Fruit fly (Drosophila melanogaster) whole organism, embryonic: ENCODE data around the gene Pcif1.

ENCODE experiments used
- Adf1 ChIP-seq: fragments of 200-800 bp; sonication (Bioruptor generic); IDR thresholded peaks from 2 replicates; pipeline ENCODE4 v1.3.6; 2022; ENCODE audit warnings: missing biosample characterization, missing genetic modification characterization
- Atf-2 ChIP-seq: fragments of 200-800 bp; sonication (Bioruptor generic); optimal IDR thresholded peaks from 2 replicates; lab custom pipeline; 2016; ENCODE audit warnings: missing biosample characterization, missing genetic modification characterization
- Awh ChIP-seq: fragments of 200-800 bp; sonication (Bioruptor generic); IDR thresholded peaks from 2 replicates; pipeline ENCODE4, ENCODE4 v1.3.6; 2022; ENCODE audit warnings: missing biosample characterization, missing genetic modification characterization
- B-H1 ChIP-seq: fragments of 200-800 bp; sonication (Bioruptor generic); IDR thresholded peaks from 3 replicates; pipeline ENCODE4 v1.3.6; 2022; ENCODE audit warnings: missing biosample characterization, missing genetic modification characterization
- CG11723 ChIP-seq: fragments of 200-800 bp; sonication (Bioruptor generic); optimal IDR thresholded peaks from 2 replicates; lab custom pipeline; 2017; ENCODE audit warnings: missing biosample characterization, mild to moderate bottlenecking, missing genetic modification characterization
- CG12236 ChIP-seq: fragments of 200-800 bp; sonication (Bioruptor generic); optimal IDR thresholded peaks from 2 replicates; lab custom pipeline; 2016; ENCODE audit warnings: missing biosample characterization, missing genetic modification characterization
- CG1233 ChIP-seq: fragments of 200-800 bp; sonication (Bioruptor generic); optimal IDR thresholded peaks from 4 replicates; lab custom pipeline; 2018; ENCODE audit warnings: missing biosample characterization, mild to moderate bottlenecking, missing genetic modification characterization
- CG15011 ChIP-seq: fragments of 200-800 bp; sonication (Bioruptor generic); optimal IDR thresholded peaks from 3 replicates; lab custom pipeline; 2018; ENCODE audit warnings: missing biosample characterization, mild to moderate bottlenecking, missing genetic modification characterization
- CG16813 ChIP-seq: fragments of 200-800 bp; sonication (Bioruptor generic); IDR thresholded peaks from 3 replicates; pipeline ENCODE4 v1.3.6; 2022; ENCODE audit warnings: missing biosample characterization, missing genetic modification characterization; ENCODE audit not compliant: partially characterized antibody
- CG17612 ChIP-seq: fragments of 200-800 bp; sonication (Bioruptor generic); IDR thresholded peaks from 2 replicates; pipeline ENCODE4 v1.3.6; 2022; ENCODE audit warnings: missing biosample characterization, missing genetic modification characterization
- CG18599 ChIP-seq: fragments of 200-800 bp; sonication (Bioruptor generic); optimal IDR thresholded peaks from 3 replicates; lab custom pipeline; 2017; ENCODE audit warnings: missing biosample characterization, missing genetic modification characterization, mild to moderate bottlenecking, moderate library complexity, missing genetic modification reagents
- CG31365 ChIP-seq: fragments of 200-800 bp; sonication (Bioruptor generic); optimal IDR thresholded peaks from 2 replicates; lab custom pipeline; 2018; ENCODE audit warnings: missing biosample characterization, mild to moderate bottlenecking, missing genetic modification characterization
- CG33557 ChIP-seq: fragments of 200-800 bp; sonication (Bioruptor generic); optimal IDR thresholded peaks from 2 replicates; lab custom pipeline; 2019; ENCODE audit warnings: missing biosample characterization, mild to moderate bottlenecking, missing genetic modification characterization, moderate library complexity
- CG34224 ChIP-seq: fragments of 200-800 bp; sonication (Bioruptor generic); IDR thresholded peaks from 3 replicates; pipeline ENCODE4 v1.3.6; 2022; ENCODE audit warnings: missing biosample characterization, missing genetic modification characterization; ENCODE audit not compliant: partially characterized antibody
- CG4328 ChIP-seq: fragments of 200-800 bp; sonication (Bioruptor generic); optimal IDR thresholded peaks from 3 replicates; lab custom pipeline; 2017; ENCODE audit warnings: missing biosample characterization, missing genetic modification reagents, missing genetic modification characterization
- CG4404 ChIP-seq: fragments of 200-800 bp; sonication (Bioruptor generic); IDR thresholded peaks from 2 replicates; pipeline ENCODE4 v1.3.6; 2022; ENCODE audit warnings: missing biosample characterization, missing genetic modification characterization
- CG4820 ChIP-seq: fragments of 200-800 bp; sonication (Bioruptor generic); optimal IDR thresholded peaks from 3 replicates; lab custom pipeline; 2016; ENCODE audit warnings: missing biosample characterization, missing genetic modification characterization
- CG5953 ChIP-seq: fragments of 200-800 bp; sonication (Bioruptor generic); IDR thresholded peaks from 2 replicates; pipeline ENCODE4 v1.3.6; 2022; ENCODE audit warnings: missing biosample characterization, missing genetic modification characterization
- CG6813 ChIP-seq: fragments of 200-800 bp; sonication (Bioruptor generic); optimal IDR thresholded peaks from 2 replicates; lab custom pipeline; 2017; ENCODE audit warnings: missing biosample characterization, missing genetic modification characterization, mild to moderate bottlenecking, moderate library complexity, missing genetic modification reagents
- CG8290 ChIP-seq, 3 experiments: fragments of 200-800 bp; sonication (Bioruptor generic); optimal IDR thresholded peaks; 2 replicates each; lab custom pipeline; 2016 to 2019; ENCODE audit warnings: missing biosample characterization in 3 of 3, missing genetic modification characterization in 3 of 3, mild to moderate bottlenecking in 2 of 3, moderate library complexity in 1 of 3
- CG8359 ChIP-seq: fragments of 200-800 bp; sonication (Bioruptor generic); optimal IDR thresholded peaks from 2 replicates; lab custom pipeline; 2017; ENCODE audit warnings: missing biosample characterization, mild to moderate bottlenecking, missing genetic modification characterization, borderline replicate concordance
- CG9727 ChIP-seq: fragments of 200-800 bp; sonication (Bioruptor generic); optimal IDR thresholded peaks from 3 replicates; lab custom pipeline; 2017; ENCODE audit warnings: missing biosample characterization, mild to moderate bottlenecking, missing genetic modification characterization
- CG9876 ChIP-seq: fragments of 200-800 bp; sonication (Bioruptor generic); optimal IDR thresholded peaks from 2 replicates; lab custom pipeline; 2016; ENCODE audit warnings: missing biosample characterization, missing genetic modification characterization
- CTCF ChIP-seq: fragments of 200-800 bp; sonication (Bioruptor generic); optimal IDR thresholded peaks from 2 replicates; lab custom pipeline; 2017; ENCODE audit warnings: missing biosample characterization, mild to moderate bottlenecking, missing genetic modification characterization, moderate library complexity
- D ChIP-seq, 2 experiments: fragments of 200-800 bp in 1 of 2; fragments of >200 bp in 1 of 2; sonication (Bioruptor generic) in 1 of 2; optimal IDR thresholded peaks; 2 replicates in 1 of 2; 3 replicates in 1 of 2; lab custom pipeline; 2017; ENCODE audit warnings: mild to moderate bottlenecking in 1 of 2, missing biosample characterization in 1 of 2, missing genetic modification characterization in 1 of 2, missing genetic modification reagents in 1 of 2
- Dref ChIP-seq: fragments of 200-800 bp; sonication (Bioruptor generic); IDR thresholded peaks from 2 replicates; pipeline ENCODE4 v1.3.6; 2022; ENCODE audit warnings: missing biosample characterization, missing genetic modification characterization
- H2.0 ChIP-seq: fragments of 200-800 bp; sonication (Bioruptor generic); IDR thresholded peaks from 2 replicates; pipeline ENCODE4 v1.3.6; 2022; ENCODE audit warnings: missing biosample characterization, missing genetic modification characterization
- HLH3B ChIP-seq: fragments of 200-800 bp; sonication (Bioruptor generic); IDR thresholded peaks from 2 replicates; pipeline ENCODE4 v1.3.6; 2022; ENCODE audit warnings: missing biosample characterization, missing genetic modification characterization
- HLH4C ChIP-seq: fragments of 200-800 bp; sonication (Bioruptor generic); IDR thresholded peaks from 3 replicates; pipeline ENCODE4 v1.3.6; 2022; ENCODE audit warnings: missing biosample characterization, missing genetic modification characterization; ENCODE audit not compliant: partially characterized antibody
- Hand ChIP-seq: fragments of 200-800 bp; sonication (Bioruptor generic); optimal IDR thresholded peaks from 2 replicates; lab custom pipeline; 2017; ENCODE audit warnings: mild to moderate bottlenecking, missing biosample characterization, missing genetic modification reagents, missing genetic modification characterization
- HmgZ ChIP-seq: fragments of 200-800 bp; sonication (Bioruptor generic); optimal IDR thresholded peaks from 2 replicates; lab custom pipeline; 2018; ENCODE audit warnings: missing biosample characterization, mild to moderate bottlenecking, missing genetic modification characterization
- NC2α ChIP-seq: fragments of 200-800 bp; sonication (Bioruptor generic); optimal IDR thresholded peaks from 2 replicates; lab custom pipeline; 2016; ENCODE audit warnings: missing biosample characterization, missing genetic modification characterization
- Oaz ChIP-seq: fragments of 200-800 bp; sonication (Bioruptor generic); IDR thresholded peaks from 2 replicates; pipeline ENCODE4 v1.3.6; 2022; ENCODE audit warnings: missing biosample characterization, missing genetic modification characterization
- ase ChIP-seq: fragments of 200-800 bp; sonication (Bioruptor generic); IDR thresholded peaks from 3 replicates; pipeline ENCODE4 v1.3.6; 2022; ENCODE audit warnings: missing biosample characterization, missing genetic modification characterization
- cad ChIP-seq: fragments of >200 bp; optimal IDR thresholded peaks from 2 replicates; lab custom pipeline; 2017; ENCODE audit warnings: missing biosample characterization, missing genetic modification characterization
- cg ChIP-seq: fragments of 200-800 bp; sonication (Bioruptor generic); optimal IDR thresholded peaks from 3 replicates; lab custom pipeline; 2019; ENCODE audit warnings: missing biosample characterization, mild to moderate bottlenecking, missing genetic modification characterization, moderate library complexity
- crp ChIP-seq, 2 experiments: fragments of 200-800 bp; sonication (Bioruptor generic); optimal IDR thresholded peaks; 2 replicates in 1 of 2; 3 replicates in 1 of 2; lab custom pipeline; 2017; ENCODE audit warnings: missing biosample characterization in 2 of 2, missing genetic modification characterization in 2 of 2, mild to moderate bottlenecking in 1 of 2, moderate library complexity in 1 of 2
- ewg ChIP-seq: fragments of 200-800 bp; sonication (Bioruptor generic); optimal IDR thresholded peaks from 3 replicates; lab custom pipeline; 2017; ENCODE audit warnings: mild to moderate bottlenecking, missing biosample characterization, missing genetic modification reagents, missing genetic modification characterization
- fd64A ChIP-seq: fragments of 200-800 bp; sonication (Bioruptor generic); optimal IDR thresholded peaks from 3 replicates; lab custom pipeline; 2018; ENCODE audit warnings: missing biosample characterization, mild to moderate bottlenecking, missing genetic modification characterization
- gem ChIP-seq: fragments of 200-800 bp; sonication (Bioruptor generic); optimal IDR thresholded peaks from 2 replicates; lab custom pipeline; 2019; ENCODE audit warnings: missing biosample characterization, mild to moderate bottlenecking, missing genetic modification characterization, moderate library complexity
- inv ChIP-seq: fragments of 200-800 bp; sonication (Bioruptor generic); IDR thresholded peaks from 2 replicates; pipeline ENCODE4 v1.3.6; 2022; ENCODE audit warnings: missing biosample characterization, missing genetic modification characterization; ENCODE audit not compliant: partially characterized antibody
- ken ChIP-seq: fragments of 200-800 bp; sonication (Bioruptor generic); IDR thresholded peaks from 3 replicates; pipeline ENCODE4 v1.3.6; 2022; ENCODE audit warnings: missing biosample characterization, missing genetic modification characterization
- lmd ChIP-seq: fragments of 200-800 bp; sonication (Bioruptor generic); IDR thresholded peaks from 2 replicates; pipeline ENCODE4 v1.3.6; 2022; ENCODE audit warnings: missing biosample characterization, missing genetic modification characterization
- mam ChIP-seq: fragments of 200-800 bp; sonication (Bioruptor generic); optimal IDR thresholded peaks from 3 replicates; lab custom pipeline; 2016; ENCODE audit warnings: missing biosample characterization, missing genetic modification characterization
- psq ChIP-seq: fragments of 200-800 bp; sonication (Bioruptor generic); optimal IDR thresholded peaks from 2 replicates; lab custom pipeline; 2017; ENCODE audit warnings: missing biosample characterization, missing genetic modification characterization
- ranshi ChIP-seq: fragments of 200-800 bp; sonication (Bioruptor generic); IDR thresholded peaks from 2 replicates; pipeline ENCODE4 v1.3.6; 2022; ENCODE audit warnings: missing biosample characterization, missing genetic modification characterization
- sd ChIP-seq: fragments of 200-800 bp; sonication (Bioruptor generic); optimal IDR thresholded peaks from 3 replicates; lab custom pipeline; 2018; ENCODE audit warnings: missing biosample characterization, mild to moderate bottlenecking, missing genetic modification characterization, moderate library complexity
- tap ChIP-seq: fragments of 200-800 bp; optimal IDR thresholded peaks from 3 replicates; lab custom pipeline; 2019; ENCODE audit warnings: missing biosample characterization, mild to moderate bottlenecking, missing genetic modification characterization, moderate library complexity
- twi ChIP-seq: fragments of 200-800 bp; optimal IDR thresholded peaks from 2 replicates; lab custom pipeline; 2019; ENCODE audit warnings: missing biosample characterization, mild to moderate bottlenecking, missing genetic modification characterization, moderate library complexity

The Pcif1 gene

dm6 chr3L:20798325-20798846 lies 12.4 kb upstream of the Pcif1 start, which contains the start of the genes CG3698 and tzn (continued):
- TF ChIP-seq ewg (GFP tag; lab: Kevin White, UChicago) (peak; percentile 93), Oaz (GFP tag; lab: Robert Waterston, UW) (peak; percentile 94), Hand (GFP tag; lab: Kevin White, UChicago) (peak; percentile 72), B-H1 (GFP tag; lab: Robert Waterston, UW) (peak; percentile 87), lmd (peak; percentile 87), H2.0 (GFP tag; lab: Robert Waterston, UW) (peak; percentile 91), Dref (GFP tag; lab: Robert Waterston, UW) (peak; percentile 52), CG5953 (peak; percentile 93), ranshi (GFP tag; lab: Robert Waterston, UW) (peak; percentile 94), tap (tag; lab: Kevin White, UChicago) (no peak), ken (peak; percentile 95), CG6813 (GFP tag; lab: Kevin White, UChicago) (peak; percentile 95), cg (no peak), gem (tag; lab: Kevin White, UChicago) (no peak), CG8290 (GFP tag; optimal IDR thresholded peaks at IDR 0.05; lab: Kevin White, UChicago) (peak; percentile 95), CG8290 (tag; optimal IDR thresholded peaks at IDR 0.05; lab: Kevin White, UChicago) (peak in 1 of 2 experiments; percentile 91), CG33557 (GFP tag; lab: Kevin White, UChicago) (peak; percentile 88), Adf1 (GFP tag; lab: Robert Waterston, UW) (peak; percentile 73), CG17612 (GFP tag; lab: Robert Waterston, UW) (peak; percentile 78; the same call in 1 of the 2 replicates), mam (GFP tag; lab: Kevin White, UChicago) (peak; percentile 76), Atf-2 (GFP tag; lab: Kevin White, UChicago) (peak; percentile 78), ase (peak; percentile 95), CG4820 (GFP tag; lab: Kevin White, UChicago) (peak; percentile 87), D (optimal IDR thresholded peaks at IDR 0.05; lab: Kevin White, UChicago) (peak; percentile 16), D (GFP tag; optimal IDR thresholded peaks at IDR 0.05; lab: Kevin White, UChicago) (peak; percentile 94), HLH3B (peak; percentile 92), psq (GFP tag; lab: Kevin White, UChicago) (peak; percentile 87), CG11723 (GFP tag; lab: Kevin White, UChicago) (peak; percentile 90), CG34224 (GFP tag; lab: Robert Waterston, UW) (no peak), CG4404 (GFP tag; lab: Robert Waterston, UW) (peak; percentile 71), inv (GFP tag; lab: Robert Waterston, UW) (no peak), cad (no peak), CTCF (GFP tag; lab: Kevin White, UChicago) (peak; percentile 94), CG1233 (GFP tag; lab: Kevin White, UChicago) (peak; percentile 97), crp (GFP tag; optimal IDR thresholded peaks at IDR 0.05; lab: Kevin White, UChicago) (peak in 1 of 2 experiments; percentile 66), HLH4C (GFP tag; lab: Robert Waterston, UW) (no peak), HmgZ (tag; lab: Kevin White, UChicago) (peak; percentile 94), twi (tag; lab: Kevin White, UChicago) (peak; percentile 84), CG31365 (peak; percentile 83), CG9876 (GFP tag; lab: Kevin White, UChicago) (peak; percentile 95), sd (tag; lab: Kevin White, UChicago) (no peak), CG16813 (GFP tag; lab: Robert Waterston, UW) (no peak), CG15011 (GFP tag; lab: Kevin White, UChicago) (peak; percentile 87), fd64A (GFP tag; lab: Kevin White, UChicago) (peak; percentile 85), NC2α (GFP tag; lab: Kevin White, UChicago) (peak; percentile 66), CG18599 (GFP tag; lab: Kevin White, UChicago) (peak; percentile 93), CG8359 (GFP tag; lab: Kevin White, UChicago) (peak; percentile 90), CG4328 (GFP tag; lab: Kevin White, UChicago) (peak; percentile 94), Awh (GFP tag; lab: Robert Waterston, UW) (peak; percentile 92), CG12236 (GFP tag; lab: Kevin White, UChicago) (peak; percentile 79), CG9727 (GFP tag; lab: Kevin White, UChicago) (peak; percentile 97)
